Fruit fly (Drosophila melanogaster): ENCODE results near the gene Rop.

Gene Rop

dm6 chr3L:4108072-4108843 is 30.5 kb downstream of the Rop start, which contains the start of gene Ack (continued):
- TF ChIP-seq Gug (GFP tag; IDR thresholded peaks at IDR 0.05) (no peak), CG16863 (GFP tag; optimal IDR thresholded peaks at IDR 0.05) (no peak), CG30020 (tag; optimal IDR thresholded peaks at IDR 0.05) (peak; percentile 3), CG12391 (tag; optimal IDR thresholded peaks at IDR 0.05) (peak; percentile 25), fd102C (GFP tag; optimal IDR thresholded peaks at IDR 0.05) (no peak), CG2120 (GFP tag; optimal IDR thresholded peaks at IDR 0.05) (no peak), CG11504 (tag; optimal IDR thresholded peaks at IDR 0.05) (no peak), CG12071 (GFP tag; optimal IDR thresholded peaks at IDR 0.05) (no peak), CG15073 (GFP tag; optimal IDR thresholded peaks at IDR 0.05) (no peak), chif (GFP tag; optimal IDR thresholded peaks at IDR 0.05) (no peak), CG4820 (GFP tag; optimal IDR thresholded peaks at IDR 0.05) (no peak), Pdp1 (GFP tag; optimal IDR thresholded peaks at IDR 0.05) (no peak), CG6654 (GFP tag; optimal IDR thresholded peaks at IDR 0.05) (no peak), run (tag; optimal IDR thresholded peaks at IDR 0.05) (no peak), pum (GFP tag; optimal IDR thresholded peaks at IDR 0.05) (no peak), bigmax (GFP tag; optimal IDR thresholded peaks at IDR 0.05) (no peak), Camta (GFP tag; optimal IDR thresholded peaks at IDR 0.05) (no peak), Six4 (GFP tag; optimal IDR thresholded peaks at IDR 0.05) (no peak), CG10267 (tag; optimal IDR thresholded peaks at IDR 0.05) (peak; percentile 35), Ravus (GFP tag; IDR thresholded peaks at IDR 0.05) (no peak), row (GFP tag; IDR thresholded peaks at IDR 0.05) (no peak), CG3065 (GFP tag; optimal IDR thresholded peaks at IDR 0.05) (no peak), CG6854 (GFP tag; optimal IDR thresholded peaks at IDR 0.05) (no peak), CG7372 (GFP tag; IDR thresholded peaks at IDR 0.05) (no peak), CTCF (GFP tag; optimal IDR thresholded peaks at IDR 0.05) (no peak), Eip74EF (GFP tag; optimal IDR thresholded peaks at IDR 0.05) (no peak), ken (GFP tag; IDR thresholded peaks at IDR 0.05) (no peak), Vsx1 (GFP tag; optimal IDR thresholded peaks at IDR 0.05) (no peak), z (GFP tag; IDR thresholded peaks at IDR 0.05) (no peak), eyg (GFP tag; optimal IDR thresholded peaks at IDR 0.05) (no peak), sqz (GFP tag; optimal IDR thresholded peaks at IDR 0.05) (peak; percentile 46), CG12942 (GFP tag; optimal IDR thresholded peaks at IDR 0.05) (no peak), CG18599 (GFP tag; optimal IDR thresholded peaks at IDR 0.05) (no peak), ham (GFP tag; IDR thresholded peaks at IDR 0.05) (no peak), Dip2 (GFP tag; IDR thresholded peaks at IDR 0.05) (no peak), Taf1 (GFP tag; IDR thresholded peaks at IDR 0.05) (no peak), Stat92E (GFP tag; optimal IDR thresholded peaks at IDR 0.05) (no peak), sug (tag; optimal IDR thresholded peaks at IDR 0.05) (peak; percentile 31), dysf (GFP tag; IDR thresholded peaks at IDR 0.05) (no peak), sna (GFP tag; IDR thresholded peaks at IDR 0.05; ENCODE audit: partially characterized antibody) (peak; percentile 64), CG6813 (GFP tag; optimal IDR thresholded peaks at IDR 0.05) (no peak), shn (GFP tag; optimal IDR thresholded peaks at IDR 0.05) (no peak), bsh (GFP tag; optimal IDR thresholded peaks at IDR 0.05) (no peak), CG8765 (GFP tag; IDR thresholded peaks at IDR 0.05) (no peak), CG4854 (GFP tag; optimal IDR thresholded peaks at IDR 0.05) (no peak), zfh1 (GFP tag; IDR thresholded peaks at IDR 0.05) (no peak), CG10654 (GFP tag; optimal IDR thresholded peaks at IDR 0.05) (no peak), CG14860 (GFP tag; IDR thresholded peaks at IDR 0.05; ENCODE audit: partially characterized antibody) (peak; percentile 67), Doc3 (GFP tag; IDR thresholded peaks at IDR 0.05; ENCODE audit: partially characterized antibody) (peak; percentile 64; the same call in 1 of the 3 replicates), caup (GFP tag; optimal IDR thresholded peaks at IDR 0.05; ENCODE audit: severe bottlenecking) (no peak)
